Worm (Caenorhabditis elegans) whole organism, midembryonic: ENCODE results near the gene C16C8.17.
"Not testable (repeated sequence)": the region's sequence is repeated elsewhere in the genome, so short reads cannot be mapped to it uniquely, and the experiment has no call there.

Source experiments
- T22C8.4 ChIP-seq: fragments of 200-800 bp; sonication (Bioruptor generic); IDR thresholded peaks from 2 replicates; pipeline ENCODE4 v1.3.6; 2022; ENCODE audit warnings: missing genetic modification characterization, missing compliant biosample characterization
- cog-1 ChIP-seq: sonication (generic microtip); optimal IDR thresholded peaks from 2 replicates; lab custom pipeline; 2016; ENCODE audit warnings: missing genetic modification characterization, missing compliant biosample characterization
- flt-1 ChIP-seq: fragments of 200-800 bp; sonication (Bioruptor generic); IDR thresholded peaks from 2 replicates; pipeline ENCODE4 v1.3.6; 2022; ENCODE audit warnings: missing genetic modification characterization, missing compliant biosample characterization
- klf-2 ChIP-seq: fragments of 200-800 bp; sonication (Bioruptor generic); conservative IDR thresholded peaks from 2 replicates; pipeline ENCODE4 v1.3.6; 2022; ENCODE audit warnings: missing genetic modification reagents, missing genetic modification characterization, missing compliant biosample characterization
- med-1 ChIP-seq: sonication (generic microtip); optimal IDR thresholded peaks from 2 replicates; lab custom pipeline; 2017; ENCODE audit warnings: missing genetic modification characterization, mild to moderate bottlenecking, missing compliant biosample characterization, antibody characterized with exemption, missing genetic modification reagents; ENCODE audit not compliant: insufficient read depth
- ref-1 ChIP-seq: fragments of 200-800 bp; sonication (Bioruptor generic); conservative IDR thresholded peaks from 2 replicates; pipeline ENCODE4 v1.3.6; 2022; ENCODE audit warnings: missing genetic modification reagents, missing genetic modification characterization, missing compliant biosample characterization
- tab-1 ChIP-seq: fragments of 200-800 bp; sonication (Bioruptor generic); IDR thresholded peaks from 2 replicates; pipeline ENCODE4 v1.3.6; 2022; ENCODE audit warnings: missing genetic modification characterization, missing compliant biosample characterization
- ztf-23 ChIP-seq: fragments of 200-800 bp; sonication (Bioruptor generic); IDR thresholded peaks from 2 replicates; pipeline ENCODE4 v1.3.6; 2022; ENCODE audit warnings: missing genetic modification reagents, missing genetic modification characterization, missing compliant biosample characterization
- ztf-29 ChIP-seq: fragments of 200-800 bp; sonication (Bioruptor generic); IDR thresholded peaks from 2 replicates; pipeline ENCODE4 v1.3.6; 2022; ENCODE audit warnings: missing genetic modification reagents, missing genetic modification characterization, missing compliant biosample characterization

The C16C8.17 gene

ce11 chrII:3473744-3474143, 33.1 kb downstream of the C16C8.17 start, which contains the start of gene sdz-32:
Gene sdz-32, plus strand, starts transcription at chrII:3474044.
- no peak for TF ChIP-seq klf-2 (GFP tag; lab: Robert Waterston, UW)
- no peak for TF ChIP-seq ref-1 (GFP tag; lab: Robert Waterston, UW)
- TF ChIP-seq med-1 = no peak
- TF ChIP-seq flt-1 = no peak
- no peak for TF ChIP-seq ztf-29
- no peak for TF ChIP-seq T22C8.4 (GFP tag; lab: Robert Waterston, UW)
- TF ChIP-seq cog-1 (tag; lab: Kevin White, UChicago) = no peak
- no peak for TF ChIP-seq ztf-23 (GFP tag; lab: Robert Waterston, UW)
- no peak for TF ChIP-seq tab-1 (GFP tag; lab: Robert Waterston, UW)

- no peak for TF ChIP-seq T22C8.4 (GFP tag; lab: Robert Waterston, UW)
- no peak for TF ChIP-seq ref-1 (GFP tag; lab: Robert Waterston, UW)
- no peak for TF ChIP-seq cog-1 (tag; lab: Kevin White, UChicago)
- 0 out of 2 replicates have a peak, but pooled peaks have one; percentile 13 for TF ChIP-seq ztf-29
- TF ChIP-seq ztf-23 (GFP tag; lab: Robert Waterston, UW) = no peak
- no peak for TF ChIP-seq tab-1 (GFP tag; lab: Robert Waterston, UW)
- no peak for TF ChIP-seq med-1
Observed at ce11 chrII:3476536-3476935, 35.9 kb downstream of the C16C8.17 start.

- TF ChIP-seq klf-2 (GFP tag; lab: Robert Waterston, UW) (no peak), ref-1 (GFP tag; lab: Robert Waterston, UW) (no peak), med-1 (no peak), flt-1 (no peak), cog-1 (tag; lab: Kevin White, UChicago) (no peak)
Observed at ce11 chrII:3477171-3477570, 36.5 kb downstream of the C16C8.17 start, which contains the start of gene fbxb-104. Gene fbxb-104, minus strand, starts transcription at chrII:3477271.

- no peak for TF ChIP-seq cog-1 (tag; lab: Kevin White, UChicago)
- TF ChIP-seq klf-2 (GFP tag; lab: Robert Waterston, UW) = no peak
- no peak for TF ChIP-seq ztf-23 (GFP tag; lab: Robert Waterston, UW)
- no peak for TF ChIP-seq ref-1 (GFP tag; lab: Robert Waterston, UW)
- TF ChIP-seq med-1 = no peak
- TF ChIP-seq flt-1 = no peak
- TF ChIP-seq ztf-29 = no peak
- no peak for TF ChIP-seq T22C8.4 (GFP tag; lab: Robert Waterston, UW)
- TF ChIP-seq tab-1 (GFP tag; lab: Robert Waterston, UW) = no peak
Observed at ce11 chrII:3481584-3481983, 41.0 kb downstream of the C16C8.17 start, which contains the start of gene Y49F6B.8. Gene Y49F6B.8, minus strand, starts transcription at chrII:3481684.

ce11 chrII:3482231-3482630, 41.6 kb downstream of the C16C8.17 start, which contains the start of gene smu-2:
Gene smu-2, plus strand, starts transcription at chrII:3482408.
- TF ChIP-seq cog-1 (tag; lab: Kevin White, UChicago) = peak; percentile 39
- no peak for TF ChIP-seq T22C8.4 (GFP tag; lab: Robert Waterston, UW)
- TF ChIP-seq tab-1 (GFP tag; lab: Robert Waterston, UW) = no peak
- peak; percentile 74 for TF ChIP-seq ztf-23 (GFP tag; lab: Robert Waterston, UW)
- TF ChIP-seq ztf-29 = no peak
- TF ChIP-seq med-1 = no peak
- TF ChIP-seq klf-2 (GFP tag; lab: Robert Waterston, UW) = 0 out of 2 replicates have a peak, but pooled peaks have one; percentile 45
- peak; percentile 67; the same call in 1 of the 2 replicates for TF ChIP-seq flt-1
- TF ChIP-seq ref-1 (GFP tag; lab: Robert Waterston, UW) = no peak

- TF ChIP-seq klf-2 (GFP tag; lab: Robert Waterston, UW); cog-1 (tag; lab: Kevin White, UChicago); tab-1 (GFP tag; lab: Robert Waterston, UW): not testable (repeated sequence)
Observed at ce11 chrII:3490797-3491196, 50.2 kb downstream of the C16C8.17 start, which contains the start of gene fbxb-112. Gene fbxb-112, plus strand, starts transcription at chrII:3491097.
